Fruit fly (Drosophila melanogaster) whole organism, wandering third instar larva: ENCODE results near the gene ova.

ENCODE experiments used
- CG9705 ChIP-seq: fragments of 200-800 bp; sonication (Bioruptor generic); optimal IDR thresholded peaks from 2 replicates; lab custom pipeline; 2018; ENCODE audit warnings: missing biosample characterization, mild to moderate bottlenecking, missing genetic modification characterization
- CrebA ChIP-seq: fragments of 200-800 bp; sonication (Bioruptor generic); optimal IDR thresholded peaks from 2 replicates; lab custom pipeline; 2016; ENCODE audit warnings: missing biosample characterization, mild to moderate bottlenecking, missing genetic modification characterization, borderline replicate concordance
- Dfd ChIP-seq: fragments of >200 bp; optimal IDR thresholded peaks from 2 replicates; lab custom pipeline; 2017; ENCODE audit warnings: missing biosample characterization, missing genetic modification characterization
- OdsH ChIP-seq: fragments of 200-800 bp; sonication (Bioruptor generic); optimal IDR thresholded peaks from 2 replicates; lab custom pipeline; 2016; ENCODE audit warnings: missing biosample characterization, mild to moderate bottlenecking, missing genetic modification characterization
- dl ChIP-seq, 2 experiments: fragments of 175-275, 200-275 bp in 1 of 2; fragments of 200-275 bp in 1 of 2; sonication (Bioruptor generic); optimal IDR thresholded peaks; lab custom pipeline; 2018; ENCODE audit warnings: mild to moderate bottlenecking in 2 of 2, missing biosample characterization in 2 of 2, missing genetic modification characterization in 2 of 2, moderate library complexity in 2 of 2; ENCODE audit not compliant: partially characterized antibody in 2 of 2, insufficient read depth in 1 of 2
- dmrt93B ChIP-seq: fragments of 200-800 bp; sonication (Bioruptor generic); optimal IDR thresholded peaks from 2 replicates; lab custom pipeline; 2018; ENCODE audit warnings: missing biosample characterization, mild to moderate bottlenecking, missing genetic modification characterization
- psq ChIP-seq: fragments of 200-800 bp; sonication (Bioruptor generic); optimal IDR thresholded peaks from 3 replicates; lab custom pipeline; 2017; ENCODE audit warnings: missing biosample characterization, mild to moderate bottlenecking, missing genetic modification characterization, moderate library complexity
- woc ChIP-seq: sonication (Bioruptor generic); optimal IDR thresholded peaks from 2 replicates; lab custom pipeline; 2016; ENCODE audit warnings: missing biosample characterization, mild to moderate bottlenecking, missing genetic modification characterization

DNA sequence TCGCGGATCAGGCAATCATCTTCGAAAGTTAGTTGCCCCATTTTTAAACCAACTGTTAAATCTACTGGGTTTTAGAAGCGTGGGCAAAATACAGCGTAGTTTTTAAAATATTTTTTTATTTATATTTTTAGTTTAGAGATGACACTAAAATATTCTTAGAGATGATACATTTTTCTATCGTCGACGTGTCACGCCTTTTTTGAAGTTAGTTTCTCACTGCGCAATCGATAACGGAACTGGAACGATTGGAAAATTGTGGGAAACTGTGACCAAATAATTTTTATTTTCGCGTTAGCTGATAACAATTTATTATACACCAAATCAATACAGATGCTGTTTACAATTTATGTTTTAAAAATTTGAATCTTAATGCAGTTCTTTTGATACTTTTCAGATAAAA is 47.2 kb upstream of the ova start, which contains the start of gene Utx:
- TF ChIP-seq dl (GFP tag; optimal IDR thresholded peaks at IDR 0.05; lab: Kevin White, UChicago; ENCODE audit: insufficient read depth in 1 of 2, partially characterized antibody in 2 of 2), result no peak
- TF ChIP-seq woc (GFP tag; lab: Kevin White, UChicago), result peak; percentile 71
- TF ChIP-seq dmrt93B, result no peak
- TF ChIP-seq CG9705 (GFP tag; lab: Kevin White, UChicago), result no peak
- no peak for TF ChIP-seq CrebA (GFP tag; lab: Kevin White, UChicago)
- no peak for TF ChIP-seq OdsH (GFP tag; lab: Kevin White, UChicago)
- TF ChIP-seq psq (GFP tag; lab: Kevin White, UChicago), result no peak
- no peak for TF ChIP-seq Dfd (GFP tag; lab: Kevin White, UChicago)
